Fruit fly (Drosophila melanogaster) whole organism: ENCODE data around the gene GstO2.

Experiments
- CG8478 ChIP-seq: fragments of >200 bp; optimal IDR thresholded peaks from 2 replicates; lab custom pipeline; 2018; ENCODE audit warnings: inconsistent platforms
- pan ChIP-seq: fragments of >200 bp; optimal IDR thresholded peaks from 2 replicates; lab custom pipeline; 2017
- psq ChIP-seq: fragments of >200 bp; optimal IDR thresholded peaks from 2 replicates; lab custom pipeline; 2017
- usp ChIP-seq: fragments of >200 bp; optimal IDR thresholded peaks from 2 replicates; lab custom pipeline; 2017; ENCODE audit warnings: missing biosample characterization, missing genetic modification characterization, mixed read lengths

DNA sequence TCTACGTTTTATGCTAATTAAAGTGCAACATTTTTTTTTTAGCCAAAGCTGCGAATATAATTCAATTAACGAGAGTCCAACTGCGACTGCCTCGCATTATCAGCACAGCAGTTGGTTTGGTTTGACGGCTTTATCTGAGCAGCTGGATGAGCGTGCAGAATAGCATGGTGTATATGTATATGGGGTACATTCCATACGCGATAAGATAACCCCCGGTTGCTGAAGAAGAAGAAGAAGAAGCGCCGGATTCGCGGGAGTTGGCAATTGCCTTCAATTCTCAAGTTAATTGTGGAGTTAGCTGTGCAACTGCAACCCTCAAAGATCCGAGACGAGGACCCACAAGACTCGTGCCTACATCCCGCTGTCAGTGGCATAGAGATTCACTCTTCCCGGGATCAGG, 22.2 kb upstream of the GstO2 start:
- TF ChIP-seq usp (no peak), psq (no peak), pan (no peak), CG8478 (lab: Kevin White, UChicago) (no peak)
